Worm (Caenorhabditis elegans) whole organism, midembryonic: Measurements from ENCODE around the gene bath-3.

Experiments used
- T22C8.4 ChIP-seq: fragments of 200-800 bp; sonication (Bioruptor generic); IDR thresholded peaks from 2 replicates; pipeline ENCODE4 v1.3.6; 2022; ENCODE audit warnings: missing genetic modification characterization, missing compliant biosample characterization
- flt-1 ChIP-seq: fragments of 200-800 bp; sonication (Bioruptor generic); IDR thresholded peaks from 2 replicates; pipeline ENCODE4 v1.3.6; 2022; ENCODE audit warnings: missing genetic modification characterization, missing compliant biosample characterization
- med-1 ChIP-seq: sonication (generic microtip); optimal IDR thresholded peaks from 2 replicates; lab custom pipeline; 2017; ENCODE audit warnings: missing genetic modification characterization, mild to moderate bottlenecking, missing compliant biosample characterization, antibody characterized with exemption, missing genetic modification reagents; ENCODE audit not compliant: insufficient read depth
- ztf-23 ChIP-seq: fragments of 200-800 bp; sonication (Bioruptor generic); IDR thresholded peaks from 2 replicates; pipeline ENCODE4 v1.3.6; 2022; ENCODE audit warnings: missing genetic modification reagents, missing genetic modification characterization, missing compliant biosample characterization

- no peak for TF ChIP-seq ztf-23 (GFP tag; lab: Robert Waterston, UW)
- no peak for TF ChIP-seq T22C8.4
- no peak for TF ChIP-seq flt-1 (GFP tag; lab: Robert Waterston, UW)
- no peak for TF ChIP-seq med-1
These were observed 33.7 kb upstream of the bath-3 start, which contains the start of gene F07E5.13 for ce11 chrII:2063989-2064388.
